Fruit fly (Drosophila melanogaster): ENCODE results near the gene CG9396.

The CG9396 gene

DNA sequence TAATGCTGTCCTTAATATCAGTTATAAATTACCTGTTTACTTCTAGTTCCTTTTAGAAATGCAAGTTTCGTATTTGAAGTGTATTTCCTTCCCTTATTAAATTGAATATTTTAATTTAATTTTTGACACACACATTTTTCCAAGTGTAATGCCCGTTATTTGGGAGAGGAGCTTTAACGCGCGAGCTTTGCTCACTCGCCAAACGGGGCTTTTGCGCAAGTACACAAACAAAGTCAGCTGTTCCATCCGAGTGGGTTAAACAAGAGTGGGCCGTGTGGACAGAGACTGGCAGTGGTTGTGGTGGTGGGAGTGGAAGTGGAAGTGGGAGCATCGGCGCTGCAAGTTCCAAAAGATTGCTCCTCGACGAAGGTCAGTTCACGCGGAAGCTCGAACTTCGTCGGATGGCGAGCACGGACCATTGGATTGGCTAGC lies 9.7 kb upstream of the CG9396 start, which contains the start of gene CG8301 (continued):
- TF ChIP-seq CG6254 (GFP tag; optimal IDR thresholded peaks at IDR 0.05) = no peak
- peak; percentile 7 for TF ChIP-seq org-1 (GFP tag; optimal IDR thresholded peaks at IDR 0.05)
- no peak for TF ChIP-seq Rx (GFP tag; IDR thresholded peaks at IDR 0.05)
- no peak for TF ChIP-seq Max (GFP tag; optimal IDR thresholded peaks at IDR 0.05)
- no peak for TF ChIP-seq Hey (tag; optimal IDR thresholded peaks at IDR 0.05)
- no peak for TF ChIP-seq CG10543 (GFP tag; optimal IDR thresholded peaks at IDR 0.05)
- no peak for TF ChIP-seq fu2 (GFP tag; optimal IDR thresholded peaks at IDR 0.05)
- TF ChIP-seq D19A (tag; optimal IDR thresholded peaks at IDR 0.05) = peak; percentile 22
- no peak for TF ChIP-seq CG42726 (GFP tag; IDR thresholded peaks at IDR 0.05; ENCODE audit: partially characterized antibody)
- no peak for TF ChIP-seq CG1024 (GFP tag; IDR thresholded peaks at IDR 0.05)
- peak; percentile 41 for TF ChIP-seq CG18599 (GFP tag; optimal IDR thresholded peaks at IDR 0.05)
- TF ChIP-seq CG15514 (GFP tag; optimal IDR thresholded peaks at IDR 0.05) = peak; percentile 48
- TF ChIP-seq sob (GFP tag; IDR thresholded peaks at IDR 0.05) = no peak
- TF ChIP-seq CG12769 (tag; optimal IDR thresholded peaks at IDR 0.05) = peak; percentile 43
- TF ChIP-seq CG15269 (tag; optimal IDR thresholded peaks at IDR 0.05) = peak; percentile 52
- TF ChIP-seq CG34376 (GFP tag; optimal IDR thresholded peaks at IDR 0.05) = peak; percentile 15
- peak; percentile 62 for TF ChIP-seq gem (tag; optimal IDR thresholded peaks at IDR 0.05)
- peak; percentile 4 for TF ChIP-seq MESR4 (GFP tag; optimal IDR thresholded peaks at IDR 0.05)
- TF ChIP-seq zf30C (GFP tag; optimal IDR thresholded peaks at IDR 0.05) = peak; percentile 70
- peak; percentile 8 for TF ChIP-seq gcm (GFP tag; optimal IDR thresholded peaks at IDR 0.05)
- peak; percentile 45 for TF ChIP-seq CG7839 (tag; optimal IDR thresholded peaks at IDR 0.05)
- TF ChIP-seq CG11247 (GFP tag; IDR thresholded peaks at IDR 0.05) = no peak
- peak; percentile 22 for TF ChIP-seq NfI (GFP tag; optimal IDR thresholded peaks at IDR 0.05)
- TF ChIP-seq gsb-n (tag; optimal IDR thresholded peaks at IDR 0.05) = no peak
- TF ChIP-seq CG14050 (GFP tag; IDR thresholded peaks at IDR 0.05) = no peak
- peak in 1 of 2 experiments; percentile 75 for TF ChIP-seq crp (GFP tag; optimal IDR thresholded peaks at IDR 0.05)
- TF ChIP-seq CG10147 (GFP tag; optimal IDR thresholded peaks at IDR 0.05) = no peak
- peak; percentile 16; the same call in 1 of the 3 replicates for TF ChIP-seq dysf (GFP tag; IDR thresholded peaks at IDR 0.05)
- 0 out of 2 replicates have a peak, but pooled peaks have one; percentile 20 for TF ChIP-seq unc-4 (GFP tag; IDR thresholded peaks at IDR 0.05; ENCODE audit: partially characterized antibody)
- peak; percentile 20 for TF ChIP-seq CG12155 (GFP tag; optimal IDR thresholded peaks at IDR 0.05)
- TF ChIP-seq bowl (GFP tag; IDR thresholded peaks at IDR 0.05) = no peak
- 0 out of 2 replicates have a peak, but pooled peaks have one; percentile 9 for TF ChIP-seq ttk (GFP tag; IDR thresholded peaks at IDR 0.05)
- TF ChIP-seq CG7963 (GFP tag; IDR thresholded peaks at IDR 0.05; ENCODE audit: partially characterized antibody) = no peak
- no peak for TF ChIP-seq CkIIα-i1 (GFP tag; IDR thresholded peaks at IDR 0.05)
- TF ChIP-seq CG10267 (tag; optimal IDR thresholded peaks at IDR 0.05) = peak; percentile 12
- peak; percentile 20 for TF ChIP-seq CG9437 (GFP tag; optimal IDR thresholded peaks at IDR 0.05)
- no peak for TF ChIP-seq en (GFP tag; optimal IDR thresholded peaks at IDR 0.05)
- TF ChIP-seq grau (tag; optimal IDR thresholded peaks at IDR 0.05) = peak; percentile 41
- peak; percentile 18; the same call in 1 of the 2 replicates for TF ChIP-seq Bgb (GFP tag; IDR thresholded peaks at IDR 0.05; ENCODE audit: partially characterized antibody)
- TF ChIP-seq bsh (GFP tag; optimal IDR thresholded peaks at IDR 0.05) = peak in 1 of 2 experiments; percentile 15
- peak; percentile 6 for TF ChIP-seq CG3281 (GFP tag; optimal IDR thresholded peaks at IDR 0.05)
- TF ChIP-seq CG10979 (tag; optimal IDR thresholded peaks at IDR 0.05) = peak; percentile 9
- TF ChIP-seq MTF-1 (GFP tag; optimal IDR thresholded peaks at IDR 0.05; ENCODE audit: borderline replicate concordance) = no peak
- TF ChIP-seq CG8924 (tag; optimal IDR thresholded peaks at IDR 0.05) = peak; percentile 31
- no peak for TF ChIP-seq Gug (GFP tag; IDR thresholded peaks at IDR 0.05)
- no peak for TF ChIP-seq Six4 (GFP tag; optimal IDR thresholded peaks at IDR 0.05)
- peak; percentile 28; the same call in 1 of the 2 replicates for TF ChIP-seq E2f2 (GFP tag; IDR thresholded peaks at IDR 0.05)
- peak; percentile 6 for TF ChIP-seq caup (GFP tag; optimal IDR thresholded peaks at IDR 0.05; ENCODE audit: severe bottlenecking)
- peak; percentile 46; the same call in 1 of the 2 replicates for TF ChIP-seq vvl (GFP tag; IDR thresholded peaks at IDR 0.05)

Data from whole organism, embryonic.